Fruit fly (Drosophila melanogaster) whole organism, adult: ENCODE measurements around the gene CG34163.

Source experiments
- CG11617 ChIP-seq: fragments of 200-800 bp; sonication (Bioruptor generic); optimal IDR thresholded peaks from 2 replicates; lab custom pipeline; 2017; ENCODE audit warnings: mild to moderate bottlenecking, missing biosample characterization, missing genetic modification reagents, missing genetic modification characterization
- CG12768 ChIP-seq: fragments of 200-800 bp; sonication (Bioruptor generic); optimal IDR thresholded peaks from 2 replicates; lab custom pipeline; 2017; ENCODE audit warnings: missing biosample characterization, missing genetic modification characterization, mild to moderate bottlenecking, moderate library complexity, missing genetic modification reagents
- CG14711 ChIP-seq: fragments of 200-800 bp; sonication (Bioruptor generic); optimal IDR thresholded peaks from 2 replicates; lab custom pipeline; 2018; ENCODE audit warnings: missing biosample characterization, mild to moderate bottlenecking, missing genetic modification characterization, moderate library complexity
- CG1620 ChIP-seq: fragments of 200-800 bp; sonication (Bioruptor generic); optimal IDR thresholded peaks from 2 replicates; lab custom pipeline; 2016; ENCODE audit warnings: missing biosample characterization, missing genetic modification characterization
- CG33017 ChIP-seq: fragments of 200-800 bp; sonication (Bioruptor generic); optimal IDR thresholded peaks from 2 replicates; lab custom pipeline; 2018; ENCODE audit warnings: missing biosample characterization, mild to moderate bottlenecking, missing genetic modification characterization, moderate library complexity
- CG5204 ChIP-seq: fragments of 200-800 bp; sonication (Bioruptor generic); optimal IDR thresholded peaks from 2 replicates; lab custom pipeline; 2016; ENCODE audit warnings: missing biosample characterization, missing genetic modification characterization
- CG7045 ChIP-seq: fragments of 200-800 bp; sonication (Bioruptor generic); optimal IDR thresholded peaks from 2 replicates; lab custom pipeline; 2017; ENCODE audit warnings: missing biosample characterization, mild to moderate bottlenecking, missing genetic modification characterization
- CG7101 ChIP-seq: fragments of 200-800 bp; sonication (Bioruptor generic); optimal IDR thresholded peaks from 2 replicates; lab custom pipeline; 2018; ENCODE audit warnings: missing biosample characterization, mild to moderate bottlenecking, missing genetic modification characterization, moderate library complexity
- Clk ChIP-seq: fragments of 200-800 bp; sonication (Bioruptor generic); optimal IDR thresholded peaks from 2 replicates; lab custom pipeline; 2017; ENCODE audit warnings: missing biosample characterization, missing genetic modification characterization
- Crg-1 ChIP-seq: fragments of 200-800 bp; sonication (Bioruptor generic); optimal IDR thresholded peaks from 2 replicates; lab custom pipeline; 2016; ENCODE audit warnings: missing biosample characterization, missing genetic modification characterization
- Hr96 ChIP-seq: fragments of 200-800 bp; sonication (Bioruptor generic); optimal IDR thresholded peaks from 2 replicates; lab custom pipeline; 2016; ENCODE audit warnings: missing biosample characterization, missing genetic modification characterization
- Mnt ChIP-seq: fragments of 200-800 bp; sonication (Bioruptor generic); optimal IDR thresholded peaks from 2 replicates; lab custom pipeline; 2016; ENCODE audit warnings: missing biosample characterization, mild to moderate bottlenecking, missing genetic modification characterization
- bab1 ChIP-seq: fragments of 200-800 bp; sonication (Bioruptor generic); optimal IDR thresholded peaks from 3 replicates; lab custom pipeline; 2019; ENCODE audit warnings: missing biosample characterization, mild to moderate bottlenecking, missing genetic modification characterization, moderate library complexity
- cic ChIP-seq: fragments of 200-800 bp; sonication (Bioruptor generic); optimal IDR thresholded peaks from 2 replicates; lab custom pipeline; 2017; ENCODE audit warnings: missing biosample characterization, mild to moderate bottlenecking, missing genetic modification characterization, moderate library complexity
- cnc ChIP-seq, 2 experiments: fragments of >200 bp; optimal IDR thresholded peaks; 2 replicates each; lab custom pipeline; 2017
- kay ChIP-seq: fragments of 200-800 bp; sonication (Bioruptor generic); peaks from one replicate; lab custom pipeline; 2016; ENCODE audit warnings: missing biosample characterization, missing genetic modification characterization, borderline replicate concordance
- ovo ChIP-seq: fragments of 200-800 bp; sonication (Bioruptor generic); optimal IDR thresholded peaks from 2 replicates; lab custom pipeline; 2016; ENCODE audit warnings: missing biosample characterization, missing genetic modification characterization
- pad ChIP-seq: fragments of 200-800 bp; sonication (Bioruptor generic); optimal IDR thresholded peaks from 3 replicates; lab custom pipeline; 2017; ENCODE audit warnings: missing biosample characterization, missing genetic modification characterization, mild to moderate bottlenecking, moderate library complexity, missing genetic modification reagents
- tj ChIP-seq: fragments of 200-800 bp; sonication (Bioruptor generic); optimal IDR thresholded peaks from 3 replicates; lab custom pipeline; 2017; ENCODE audit warnings: missing biosample characterization, mild to moderate bottlenecking, missing genetic modification characterization, moderate library complexity
- toe ChIP-seq: fragments of 200-800 bp; sonication (Bioruptor generic); optimal IDR thresholded peaks from 2 replicates; lab custom pipeline; 2016; ENCODE audit warnings: missing biosample characterization, missing genetic modification characterization

CG34163 gene

DNA sequence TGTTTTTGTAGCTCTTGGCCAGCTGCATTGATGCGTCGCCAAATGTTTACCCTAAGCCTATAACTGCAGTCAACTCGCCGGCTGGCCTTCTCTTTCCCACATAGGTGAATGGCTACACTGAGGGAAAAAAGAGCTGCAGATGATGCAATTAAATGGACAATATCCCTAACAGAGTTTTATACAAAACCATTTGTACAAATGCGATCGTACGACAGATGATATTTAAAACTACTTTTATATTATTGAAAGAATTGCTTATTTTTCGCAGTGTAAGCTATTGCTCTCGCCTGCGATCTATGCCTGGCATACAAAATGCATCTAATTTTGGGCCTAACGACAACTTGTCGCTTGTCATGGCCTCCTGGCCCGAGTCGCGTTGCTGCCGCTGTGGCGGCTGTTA lies 38.2 kb upstream of the CG34163 start:
- TF ChIP-seq Mnt (GFP tag; lab: Kevin White, UChicago) = no peak
- peak; percentile 33 for TF ChIP-seq kay (GFP tag; lab: Kevin White, UChicago)
- TF ChIP-seq CG7101 (tag; lab: Kevin White, UChicago) = peak; percentile 1
- no peak for TF ChIP-seq tj (GFP tag; lab: Kevin White, UChicago)
- peak; percentile 26 for TF ChIP-seq CG33017 (tag; lab: Kevin White, UChicago)

DNA sequence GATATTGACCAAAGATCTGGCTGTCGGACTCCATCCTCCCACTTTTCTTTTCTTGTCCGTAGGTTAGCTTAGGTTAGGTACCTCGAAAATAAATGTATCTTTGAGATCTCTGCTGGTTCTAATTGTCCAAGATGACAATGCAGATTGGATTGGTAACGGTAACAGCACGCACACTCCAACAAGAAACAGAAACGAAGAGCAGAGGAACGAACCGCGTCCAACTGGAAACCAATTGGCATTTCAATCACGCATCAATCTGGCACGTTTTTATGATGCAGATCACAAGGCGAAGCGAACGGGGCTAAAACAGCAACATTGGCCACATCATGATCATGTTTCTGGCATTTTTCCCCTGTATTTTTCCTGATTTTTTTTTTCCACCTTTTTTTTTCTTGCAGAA lies 32.2 kb upstream of the CG34163 start:
- TF ChIP-seq CG1620 (GFP tag; lab: Kevin White, UChicago) (no peak), Crg-1 (GFP tag; lab: Kevin White, UChicago) (no peak), toe (GFP tag; lab: Kevin White, UChicago) (no peak), CG7045 (GFP tag; lab: Kevin White, UChicago) (no peak), Hr96 (GFP tag; lab: Kevin White, UChicago) (no peak), tj (GFP tag; lab: Kevin White, UChicago) (no peak), Clk (no peak), Mnt (GFP tag; lab: Kevin White, UChicago) (no peak), CG12768 (GFP tag; lab: Kevin White, UChicago) (no peak)

DNA sequence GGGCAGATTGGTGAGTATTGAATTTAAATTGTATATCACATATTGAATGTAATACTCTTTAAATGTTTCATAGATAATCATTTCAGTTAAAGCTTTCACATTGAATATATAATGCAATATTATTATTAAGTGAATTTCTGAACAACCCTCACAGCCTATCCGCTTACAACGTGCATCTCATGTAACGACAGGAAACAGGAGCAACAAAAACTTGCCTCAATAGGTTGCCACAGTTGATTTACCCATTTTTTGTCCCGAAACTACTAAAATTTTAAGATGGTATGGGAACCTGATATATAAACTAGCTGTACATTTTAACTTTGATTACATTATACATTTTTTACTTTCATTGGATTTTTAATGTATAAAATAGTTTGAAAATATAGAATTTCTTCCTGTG lies 29.3 kb upstream of the CG34163 start:
- TF ChIP-seq CG14711 (tag; lab: Kevin White, UChicago) (no peak), Clk (no peak), CG5204 (GFP tag; lab: Kevin White, UChicago) (no peak), CG11617 (GFP tag; lab: Kevin White, UChicago) (no peak), toe (GFP tag; lab: Kevin White, UChicago) (no peak), cic (no peak), CG1620 (GFP tag; lab: Kevin White, UChicago) (no peak), CG7101 (tag; lab: Kevin White, UChicago) (no peak), Crg-1 (GFP tag; lab: Kevin White, UChicago) (no peak), tj (GFP tag; lab: Kevin White, UChicago) (no peak), Hr96 (GFP tag; lab: Kevin White, UChicago) (no peak), bab1 (no peak), ovo (GFP tag; lab: Kevin White, UChicago) (no peak), CG7045 (GFP tag; lab: Kevin White, UChicago) (no peak), cnc (optimal IDR thresholded peaks at IDR 0.05; lab: Kevin White, UChicago) (no peak), kay (GFP tag; lab: Kevin White, UChicago) (no peak), pad (GFP tag; lab: Kevin White, UChicago) (no peak), CG12768 (GFP tag; lab: Kevin White, UChicago) (no peak), CG33017 (tag; lab: Kevin White, UChicago) (no peak), Mnt (GFP tag; lab: Kevin White, UChicago) (no peak)

DNA sequence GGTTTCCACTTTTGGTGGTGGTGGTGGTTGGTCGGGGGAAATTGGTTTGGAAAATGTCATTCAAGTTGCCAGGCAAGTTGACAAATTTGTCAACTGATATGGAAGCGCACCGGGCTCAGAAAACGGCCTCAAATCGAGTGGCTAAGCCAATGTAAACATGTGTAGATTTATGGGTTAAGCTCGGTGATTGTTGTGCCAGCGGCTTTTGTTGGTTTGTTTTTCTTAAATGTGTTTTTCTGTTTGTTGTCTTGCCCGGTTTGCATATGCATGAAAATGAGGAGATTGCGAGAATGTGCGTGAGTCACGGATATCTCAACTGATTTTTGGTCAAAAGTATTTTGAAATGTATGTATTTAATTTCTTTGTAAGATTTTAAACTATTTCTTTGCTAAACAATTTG lies 27.2 kb upstream of the CG34163 start:
- no peak for TF ChIP-seq CG5204 (GFP tag; lab: Kevin White, UChicago)

DNA sequence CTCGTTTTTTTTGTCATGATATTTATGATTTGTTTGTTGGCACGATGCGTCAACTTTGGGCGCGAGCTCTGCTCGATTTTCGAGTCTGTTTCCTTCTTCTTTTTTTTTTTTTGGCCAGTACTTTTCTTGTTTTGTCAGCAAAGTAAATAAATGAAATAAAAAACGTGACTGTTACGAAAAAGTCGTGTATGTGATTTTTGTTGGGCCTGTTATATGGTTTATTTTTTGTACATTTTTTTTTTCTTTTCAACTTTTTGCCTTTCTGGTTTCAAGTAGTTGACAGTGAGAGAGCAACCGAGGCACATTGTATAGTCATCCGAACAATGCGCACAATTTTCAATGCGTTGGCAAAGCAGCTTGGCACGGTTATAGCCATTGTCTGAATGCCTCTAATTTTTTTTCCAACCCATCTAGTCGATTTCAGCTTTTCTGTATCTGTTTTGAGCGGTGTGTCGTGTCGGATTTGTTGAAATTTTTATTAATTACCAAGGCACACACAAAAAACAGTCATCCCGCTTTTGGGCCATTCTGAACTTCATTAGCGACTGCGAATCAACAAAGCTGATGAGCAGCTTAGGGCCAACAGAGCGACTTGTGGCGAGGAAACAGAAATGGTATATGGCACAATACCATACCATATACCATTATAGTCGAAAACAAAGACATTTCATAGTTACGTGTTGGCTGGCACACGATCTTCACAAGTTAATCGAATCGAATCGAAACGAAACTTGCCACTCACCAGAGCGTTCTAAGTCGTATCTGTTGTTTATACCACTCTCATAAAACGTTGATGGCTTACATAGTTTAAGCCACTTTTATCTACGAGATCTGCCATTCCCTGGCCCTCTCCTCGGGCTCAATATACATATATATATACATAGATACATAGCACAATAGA lies 24.4 kb upstream of the CG34163 start:
- TF ChIP-seq CG7101 (tag; lab: Kevin White, UChicago) (no peak), toe (GFP tag; lab: Kevin White, UChicago) (no peak), Mnt (GFP tag; lab: Kevin White, UChicago) (no peak), bab1 (no peak), tj (GFP tag; lab: Kevin White, UChicago) (peak; percentile 82), kay (GFP tag; lab: Kevin White, UChicago) (peak; percentile 31), CG5204 (GFP tag; lab: Kevin White, UChicago) (no peak), Clk (no peak), Hr96 (GFP tag; lab: Kevin White, UChicago) (no peak), CG14711 (tag; lab: Kevin White, UChicago) (no peak)

DNA sequence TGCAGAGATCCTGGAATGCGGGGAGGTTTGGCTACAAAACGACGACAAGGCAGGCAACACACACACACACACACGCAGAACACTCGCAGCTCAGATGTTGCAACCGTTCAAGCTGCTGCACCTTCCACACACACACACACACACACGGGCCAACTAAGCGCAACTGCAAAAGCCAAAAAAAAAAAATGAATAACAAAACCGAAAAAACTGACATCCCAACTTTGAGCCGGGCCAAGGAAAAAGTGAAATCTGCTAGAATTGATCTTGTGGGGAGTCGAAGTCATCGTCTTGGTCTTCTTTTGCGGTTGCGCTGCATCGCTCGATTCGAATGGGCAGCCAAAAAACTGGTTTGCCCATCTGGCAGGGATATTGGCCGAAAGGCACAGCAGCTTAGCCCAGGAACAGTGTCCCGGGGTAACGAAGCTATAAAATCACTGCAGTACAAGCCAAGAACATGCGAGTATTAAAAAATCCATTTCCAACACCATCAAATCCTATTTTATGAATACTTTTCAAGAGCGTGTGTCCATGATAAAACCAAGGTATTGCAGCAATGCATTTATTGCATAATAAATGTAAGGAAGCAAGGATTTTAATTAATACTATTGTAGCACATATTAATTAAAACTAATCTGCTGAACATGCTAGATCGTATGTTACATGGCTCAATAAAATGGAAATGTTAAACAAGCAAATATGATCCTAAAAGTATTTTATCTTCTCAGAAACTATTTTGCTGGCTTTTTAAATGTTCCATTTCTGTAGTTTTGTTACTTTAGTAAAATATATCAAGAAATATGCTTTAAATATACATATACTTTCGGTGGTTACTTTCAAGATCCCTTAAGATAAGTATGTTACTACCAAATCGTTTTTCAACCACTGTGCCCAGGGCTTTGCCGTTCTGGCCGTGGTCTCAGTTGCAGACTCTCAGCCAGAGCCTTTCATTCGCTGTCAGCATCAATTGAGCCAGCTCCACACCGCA lies 22.2 kb upstream of the CG34163 start:
- no peak for TF ChIP-seq CG7101 (tag; lab: Kevin White, UChicago)
- no peak for TF ChIP-seq bab1
- no peak for TF ChIP-seq ovo (GFP tag; lab: Kevin White, UChicago)
- TF ChIP-seq pad (GFP tag; lab: Kevin White, UChicago) = no peak
- TF ChIP-seq cic = no peak
